Worm (Caenorhabditis elegans) whole organism, L4/young adult: ENCODE measurements around the gene C45G9.6.
"Not testable (repeated sequence)": the region's sequence is repeated elsewhere in the genome, so short reads cannot be mapped to it uniquely, and the experiment has no call there.

Source experiments
- W03F9.2 ChIP-seq: fragments of 150-350 bp; optimal IDR thresholded peaks from 2 replicates; lab custom pipeline; 2014; ENCODE audit warnings: missing biosample characterization, missing genetic modification characterization
- dao-5 ChIP-seq: sonication (generic microtip); optimal IDR thresholded peaks from 2 replicates; lab custom pipeline; 2016; ENCODE audit warnings: missing genotype, missing genetic modification characterization, moderate library complexity, missing compliant biosample characterization

DNA sequence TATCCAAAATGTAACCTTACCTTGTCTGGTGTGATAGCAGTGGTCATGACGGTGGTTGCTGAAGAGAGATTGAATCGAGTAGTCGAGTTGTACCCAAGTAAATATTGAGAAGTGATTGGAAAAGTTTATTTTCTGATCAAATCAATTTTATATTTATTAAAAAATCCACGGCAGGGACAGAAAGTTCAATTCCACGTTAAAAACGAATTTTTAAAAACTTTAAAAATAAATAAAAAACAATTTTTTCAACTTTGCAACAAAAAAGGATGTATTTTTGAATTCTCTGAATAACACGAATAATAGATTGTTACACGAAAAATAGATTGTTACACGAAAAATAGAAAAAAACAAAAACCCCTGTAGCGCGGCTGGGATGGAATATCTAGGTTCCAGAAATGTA, 19.5 kb downstream of the C45G9.6 start, which contains the start of gene C45G9.9:
- TF ChIP-seq dao-5, W03F9.2 (tag; lab: Kevin White, UChicago): not testable (repeated sequence)
